Worm (Caenorhabditis elegans): ENCODE results near the gene lact-4.

- TF ChIP-seq nhr-25 (tag; optimal IDR thresholded peaks at IDR 0.05) (no peak), pqm-1 (tag; optimal IDR thresholded peaks at IDR 0.05) (no peak), ceh-16 (tag; optimal IDR thresholded peaks at IDR 0.05) (no peak), nhr-11 (tag; optimal IDR thresholded peaks at IDR 0.05) (no peak), zag-1 (tag; optimal IDR thresholded peaks at IDR 0.05) (no peak), sea-2 (GFP tag; optimal IDR thresholded peaks at IDR 0.05) (no peak), nhr-237 (tag; optimal IDR thresholded peaks at IDR 0.05) (no peak), skn-1 (tag; optimal IDR thresholded peaks at IDR 0.05) (no peak), aly-2 (tag; optimal IDR thresholded peaks at IDR 0.05) (no peak), jun-1 (tag; optimal IDR thresholded peaks at IDR 0.05) (no peak), ztf-4 (tag; optimal IDR thresholded peaks at IDR 0.05) (no peak)
Measured at ce11 chrII:8475306-8475822, 4.9 kb downstream of the lact-4 start, which contains the start of the genes M05D6.1 and M05D6.3.
